Worm (Caenorhabditis elegans) whole organism, young adult: ENCODE data around the gene math-26.
A peak's percentile ranks its signal among the peaks of the same experiment; 100 is the strongest.
"Not testable (repeated sequence)": the region's sequence is repeated elsewhere in the genome, so short reads cannot be mapped to it uniquely, and the experiment has no call there.

Source experiments
- B0261.1 ChIP-seq: sonication (generic microtip); optimal IDR thresholded peaks from 2 replicates; lab custom pipeline; 2016; ENCODE audit warnings: mild to moderate bottlenecking, missing genetic modification characterization, moderate library complexity, missing compliant biosample characterization
- C06A6.2 ChIP-seq: fragments of 200-800 bp; sonication (Bioruptor generic); conservative IDR thresholded peaks from 2 replicates; pipeline ENCODE4 v1.3.6; 2022; ENCODE audit warnings: missing genetic modification characterization, missing compliant biosample characterization
- C17E4.6 ChIP-seq: fragments of 200-800 bp; sonication (Bioruptor generic); IDR thresholded peaks from 2 replicates; pipeline ENCODE4 v1.3.6; 2022; ENCODE audit warnings: missing genetic modification reagents, missing genetic modification characterization, missing compliant biosample characterization
- F23B12.7 ChIP-seq: sonication (generic microtip); optimal IDR thresholded peaks from 2 replicates; lab custom pipeline; 2017; ENCODE audit warnings: missing genetic modification characterization, mild to moderate bottlenecking, missing compliant biosample characterization, antibody characterized with exemption, moderate library complexity; ENCODE audit not compliant: insufficient read depth
- F37B4.10 ChIP-seq: fragments of 200-800 bp; sonication (Bioruptor generic); IDR thresholded peaks from 2 replicates; pipeline ENCODE4 v1.3.6; 2022; ENCODE audit warnings: missing genetic modification characterization, missing compliant biosample characterization
- T26A5.8 ChIP-seq: sonication (generic microtip); optimal IDR thresholded peaks from 2 replicates; lab custom pipeline; 2016; ENCODE audit warnings: missing genetic modification characterization, missing compliant biosample characterization
- Y53F4B.3 ChIP-seq: fragments of 200-800 bp; sonication (Bioruptor generic); IDR thresholded peaks from 2 replicates; pipeline ENCODE4 v1.3.6; 2022; ENCODE audit warnings: missing genetic modification reagents, missing genetic modification characterization, missing compliant biosample characterization
- Y67H2A.10 ChIP-seq: fragments of 200-800 bp; sonication (Bioruptor generic); conservative IDR thresholded peaks from 2 replicates; pipeline ENCODE4 v1.3.6; 2022; ENCODE audit warnings: missing genetic modification reagents, missing genetic modification characterization, missing compliant biosample characterization
- ZK185.1 ChIP-seq: sonication (generic microtip); optimal IDR thresholded peaks from 2 replicates; lab custom pipeline; 2016; ENCODE audit warnings: mild to moderate bottlenecking, missing genetic modification characterization, missing compliant biosample characterization; ENCODE audit not compliant: poor library complexity, severe bottlenecking
- ama-1 ChIP-seq, 3 experiments: fragments of 150-350 bp in 1 of 3; sonication (generic microtip) in 2 of 3; optimal IDR thresholded peaks; 2 replicates each; lab custom pipeline; 2014 to 2018; ENCODE audit warnings: missing biosample characterization in 2 of 3, missing genetic modification characterization in 2 of 3, missing genetic modification reagents in 2 of 3
- ceh-100 ChIP-seq: fragments of 200-800 bp; sonication (Bioruptor generic); IDR thresholded peaks from 2 replicates; pipeline ENCODE4 v1.3.6; 2022; ENCODE audit warnings: missing genetic modification reagents, missing genetic modification characterization, missing compliant biosample characterization
- ceh-27 ChIP-seq: fragments of 200-800 bp; sonication (Bioruptor generic); optimal IDR thresholded peaks from 2 replicates; lab custom pipeline; 2018; ENCODE audit warnings: mild to moderate bottlenecking, missing genetic modification characterization, moderate library complexity, missing compliant biosample characterization
- ceh-91 ChIP-seq: fragments of 200-800 bp; sonication (Bioruptor generic); IDR thresholded peaks from 2 replicates; pipeline ENCODE4 v1.3.6; 2022; ENCODE audit warnings: missing genetic modification reagents, missing genetic modification characterization, missing compliant biosample characterization
- dox-1 ChIP-seq: fragments of 200-800 bp; sonication (Bioruptor generic); IDR thresholded peaks from 2 replicates; pipeline ENCODE4 v1.3.6; 2022; ENCODE audit warnings: missing genetic modification reagents, missing genetic modification characterization, missing compliant biosample characterization
- egl-18 ChIP-seq: fragments of 200-800 bp; sonication (Bioruptor generic); IDR thresholded peaks from 2 replicates; pipeline ENCODE4 v1.3.6; 2022; ENCODE audit warnings: missing genetic modification reagents, missing genetic modification characterization, missing compliant biosample characterization
- fkh-3 ChIP-seq: sonication (generic microtip); optimal IDR thresholded peaks from 2 replicates; lab custom pipeline; 2016; ENCODE audit warnings: mild to moderate bottlenecking, missing genetic modification characterization, missing compliant biosample characterization
- hsf-1 ChIP-seq: fragments of 200-800 bp; sonication (Bioruptor generic); IDR thresholded peaks from 2 replicates; pipeline ENCODE4 v1.3.6; 2022; ENCODE audit warnings: missing genetic modification reagents, missing genetic modification characterization, missing compliant biosample characterization
- lag-1 ChIP-seq: fragments of 200-800 bp; sonication (Bioruptor generic); IDR thresholded peaks from 2 replicates; pipeline ENCODE4 v1.3.6; 2022; ENCODE audit warnings: missing genetic modification reagents, missing genetic modification characterization, missing compliant biosample characterization
- let-526 ChIP-seq: fragments of 200-800 bp; sonication (Bioruptor generic); IDR thresholded peaks from 2 replicates; pipeline ENCODE4 v1.3.6; 2022; ENCODE audit warnings: missing genetic modification reagents, missing genetic modification characterization, missing compliant biosample characterization
- lin-26 ChIP-seq: fragments of 200-800 bp; sonication (Bioruptor generic); IDR thresholded peaks from 2 replicates; pipeline ENCODE4 v1.3.6; 2022; ENCODE audit warnings: missing genetic modification reagents, missing genetic modification characterization, missing compliant biosample characterization
- lsl-1 ChIP-seq: fragments of 200-800 bp; sonication (Bioruptor generic); optimal IDR thresholded peaks from 2 replicates; lab custom pipeline; 2018; ENCODE audit warnings: mild to moderate bottlenecking, missing genetic modification characterization, moderate library complexity, missing compliant biosample characterization
- nhr-120 ChIP-seq: fragments of 200-800 bp; sonication (Bioruptor generic); IDR thresholded peaks from 2 replicates; pipeline ENCODE4 v1.3.6; 2022; ENCODE audit warnings: missing genetic modification characterization, missing compliant biosample characterization
- nhr-179 ChIP-seq: sonication (generic microtip); optimal IDR thresholded peaks from 2 replicates; lab custom pipeline; 2016; ENCODE audit warnings: mild to moderate bottlenecking, missing genetic modification characterization, missing compliant biosample characterization
- nhr-80 ChIP-seq: sonication (generic microtip); optimal IDR thresholded peaks from 2 replicates; lab custom pipeline; 2016; ENCODE audit warnings: missing genetic modification characterization, missing compliant biosample characterization
- pha-4 ChIP-seq: fragments of 150-350 bp; sonication (generic microtip); optimal IDR thresholded peaks from 2 replicates; lab custom pipeline; 2014; ENCODE audit warnings: missing biosample characterization, missing genetic modification reagents, missing genetic modification characterization
- snpc-3.4 ChIP-seq: sonication (generic microtip); optimal IDR thresholded peaks from 2 replicates; lab custom pipeline; 2017; ENCODE audit warnings: missing genetic modification characterization, mild to moderate bottlenecking, missing compliant biosample characterization, antibody characterized with exemption, moderate library complexity, missing genotype, missing genetic modification reagents
- tbx-9 ChIP-seq: sonication (generic microtip); optimal IDR thresholded peaks from 2 replicates; lab custom pipeline; 2016; ENCODE audit warnings: borderline replicate concordance, missing genetic modification characterization, inconsistent platforms, missing compliant biosample characterization
- zim-3 ChIP-seq: sonication (generic microtip); optimal IDR thresholded peaks from 2 replicates; lab custom pipeline; 2017; ENCODE audit warnings: mild to moderate bottlenecking, missing genetic modification characterization, moderate library complexity, missing compliant biosample characterization
- ztf-18 ChIP-seq: sonication (generic microtip); optimal IDR thresholded peaks from 2 replicates; lab custom pipeline; 2016; ENCODE audit warnings: missing genotype, mild to moderate bottlenecking, missing genetic modification characterization, missing compliant biosample characterization

math-26 gene

ce11 chrII:1761564-1761963 lies 9.9 kb upstream of the math-26 start, which contains the start of gene F36H5.4 (continued):
- no peak for TF ChIP-seq ceh-91
- TF ChIP-seq, all 124 proteins: peak for 0

- no peak for TF ChIP-seq B0261.1 (tag; lab: Kevin White, UChicago)
- TF ChIP-seq C06A6.2 (GFP tag; lab: Robert Waterston, UW), result no peak
- no peak for TF ChIP-seq snpc-3.4 (tag; lab: Kevin White, UChicago)
- no peak for TF ChIP-seq tbx-9
- TF ChIP-seq F23B12.7 (tag; lab: Kevin White, UChicago), result no peak
- TF ChIP-seq F37B4.10 (GFP tag; lab: Robert Waterston, UW), result no peak
Measured at ce11 chrII:1763072-1763471, 8.4 kb upstream of the math-26 start, which contains the start of gene math-28. Gene math-28, plus strand, starts transcription at chrII:1763372.

ce11 chrII:1766715-1767114 lies 4.7 kb upstream of the math-26 start:
- TF ChIP-seq ama-1 (optimal IDR thresholded peaks at IDR 0.05; lab: Kevin White, UChicago) (no peak), ama-1 (GFP tag; optimal IDR thresholded peaks at IDR 0.05; lab: Kevin White, UChicago) (no peak), Y53F4B.3 (no peak), Y67H2A.10 (GFP tag; lab: Robert Waterston, UW) (no peak), B0261.1 (tag; lab: Kevin White, UChicago) (no peak), ceh-91 (no peak), ZK185.1 (tag; lab: Kevin White, UChicago) (no peak), lin-26 (GFP tag; lab: Robert Waterston, UW) (no peak), egl-18 (GFP tag; lab: Robert Waterston, UW) (no peak), nhr-179 (tag; lab: Kevin White, UChicago) (no peak), let-526 (GFP tag; lab: Robert Waterston, UW) (no peak), lag-1 (GFP tag; lab: Robert Waterston, UW) (no peak)

ce11 chrII:1767458-1767857 lies 4.0 kb upstream of the math-26 start:
- TF ChIP-seq nhr-80 (tag; lab: Kevin White, UChicago) (peak; percentile 36), dox-1 (GFP tag; lab: Robert Waterston, UW) (0 out of 2 replicates have a peak, but pooled peaks have one; percentile 14)

- no peak for TF ChIP-seq nhr-120
- TF ChIP-seq C17E4.6, result no peak
- no peak for TF ChIP-seq ceh-27 (GFP tag; lab: Kevin White, UChicago)
- TF ChIP-seq zim-3 (tag; lab: Kevin White, UChicago), result no peak
- no peak for TF ChIP-seq ceh-100 (GFP tag; lab: Robert Waterston, UW)
- no peak for TF ChIP-seq ztf-18 (tag; lab: Kevin White, UChicago)
- TF ChIP-seq nhr-179 (tag; lab: Kevin White, UChicago), result no peak
- no peak for TF ChIP-seq snpc-3.4 (tag; lab: Kevin White, UChicago)
- TF ChIP-seq T26A5.8 (tag; lab: Kevin White, UChicago), result no peak
- TF ChIP-seq hsf-1 (GFP tag; lab: Robert Waterston, UW), result no peak
Measured at ce11 chrII:1771785-1772184, 338 bp downstream of the math-26 start, which contains the start of gene math-3. Gene math-3, plus strand, starts transcription at chrII:1772085.

ce11 chrII:1775234-1775633 lies 3.8 kb downstream of the math-26 start, which contains the start of gene F36H5.14:
Gene F36H5.14, plus strand, starts transcription at chrII:1775534.
- not testable (repeated sequence) for TF ChIP-seq fkh-3 (tag; lab: Kevin White, UChicago); lsl-1 (GFP tag; lab: Kevin White, UChicago); pha-4 (tag; lab: Kevin White, UChicago)
- TF ChIP-seq, all 124 proteins: peak for 0; not testable (repeated sequence) for 124
